Worm (Caenorhabditis elegans) whole organism, L2 larva: Measurements from ENCODE around the gene str-7.

ENCODE experiments used
- ama-1 ChIP-seq: fragments of 150-350 bp; optimal IDR thresholded peaks from 2 replicates; lab custom pipeline; 2018; ENCODE audit warnings: inconsistent platforms
- lin-39 ChIP-seq: fragments of 150-350 bp; optimal IDR thresholded peaks from 2 replicates; lab custom pipeline; 2014; ENCODE audit warnings: missing biosample characterization, missing genetic modification reagents, missing genetic modification characterization
- lsy-2 ChIP-seq, 2 experiments: fragments of 150-350 bp in 1 of 2; sonication (generic microtip) in 1 of 2; optimal IDR thresholded peaks; 2 replicates each; lab custom pipeline; 2014 to 2017; ENCODE audit warnings: missing biosample characterization in 2 of 2, missing genetic modification characterization in 2 of 2
- nhr-10 ChIP-seq: sonication (generic microtip); optimal IDR thresholded peaks from 2 replicates; lab custom pipeline; 2017; ENCODE audit warnings: missing biosample characterization, missing genetic modification characterization
- nhr-237 ChIP-seq: fragments of 150-350 bp; optimal IDR thresholded peaks from 2 replicates; lab custom pipeline; 2014; ENCODE audit warnings: missing biosample characterization, missing genetic modification characterization
- nhr-6 ChIP-seq: fragments of 150-350 bp; optimal IDR thresholded peaks from 2 replicates; lab custom pipeline; 2014; ENCODE audit warnings: missing biosample characterization, missing genetic modification characterization
- unc-62 ChIP-seq: fragments of 150-350 bp; optimal IDR thresholded peaks from 2 replicates; lab custom pipeline; 2014; ENCODE audit warnings: missing biosample characterization, missing genetic modification reagents, missing genetic modification characterization
- zag-1 ChIP-seq: fragments of 150-350 bp; optimal IDR thresholded peaks from 2 replicates; lab custom pipeline; 2014; ENCODE audit warnings: missing biosample characterization, missing genetic modification characterization

DNA sequence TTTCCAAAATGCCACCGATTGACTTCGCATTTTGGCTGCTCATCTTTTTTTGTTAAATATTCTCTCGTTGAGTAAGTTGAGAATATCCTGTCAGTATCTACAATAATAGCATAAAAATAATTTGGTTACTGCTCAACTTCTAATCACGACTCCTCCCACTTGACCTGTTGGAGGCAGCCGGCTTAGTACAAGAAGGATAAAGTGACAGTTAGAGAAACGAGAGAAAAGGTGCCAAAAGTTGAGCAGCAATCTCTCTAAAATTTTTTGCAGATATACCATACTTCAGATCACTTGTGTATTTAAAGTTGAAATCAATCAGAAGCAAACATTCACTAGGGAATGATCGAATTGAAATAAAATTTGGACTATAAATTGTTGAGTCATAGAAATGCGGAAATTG lies 25.4 kb upstream of the str-7 start, which contains the start of gene nhr-111:
- TF ChIP-seq lsy-2 (tag; optimal IDR thresholded peaks at IDR 0.05; lab: Kevin White, UChicago) (no peak), nhr-10 (tag; lab: Kevin White, UChicago) (no peak), zag-1 (no peak), lin-39 (no peak), unc-62 (GFP tag; lab: Kevin White, UChicago) (no peak), nhr-237 (no peak), ama-1 (no peak), nhr-6 (tag; lab: Kevin White, UChicago) (no peak)
